Worm (Caenorhabditis elegans) whole organism, L3 larva: Measurements from ENCODE around the gene fce-2.
A peak's percentile ranks its signal among the peaks of the same experiment; 100 is the strongest.

ENCODE experiments used
- R02D3.7 ChIP-seq: fragments of 150-350 bp; optimal IDR thresholded peaks from 2 replicates; lab custom pipeline; 2014; ENCODE audit warnings: missing biosample characterization, missing genetic modification characterization
- ZK546.5 ChIP-seq: sonication (generic microtip); optimal IDR thresholded peaks from 2 replicates; lab custom pipeline; 2017; ENCODE audit warnings: missing biosample characterization, missing genetic modification characterization
- aly-2 ChIP-seq: fragments of 150-350 bp; optimal IDR thresholded peaks from 2 replicates; lab custom pipeline; 2014; ENCODE audit warnings: missing biosample characterization, missing genetic modification characterization
- ama-1 ChIP-seq: fragments of 150-350 bp; optimal IDR thresholded peaks from 2 replicates; lab custom pipeline; 2018
- ceh-16 ChIP-seq: sonication (generic microtip); optimal IDR thresholded peaks from 2 replicates; lab custom pipeline; 2017; ENCODE audit warnings: missing biosample characterization, missing genetic modification characterization
- ceh-28 ChIP-seq: fragments of 150-350 bp; optimal IDR thresholded peaks from 2 replicates; lab custom pipeline; 2014; ENCODE audit warnings: missing biosample characterization, missing genetic modification reagents, missing genetic modification characterization
- ceh-82 ChIP-seq: fragments of 150-350 bp; optimal IDR thresholded peaks from 2 replicates; lab custom pipeline; 2014; ENCODE audit warnings: missing biosample characterization, missing genetic modification characterization
- ceh-9 ChIP-seq: sonication (generic microtip); optimal IDR thresholded peaks from 2 replicates; lab custom pipeline; 2018; ENCODE audit warnings: missing biosample characterization, missing genetic modification characterization
- daf-12 ChIP-seq: fragments of 150-350 bp; optimal IDR thresholded peaks from 2 replicates; lab custom pipeline; 2014; ENCODE audit warnings: missing biosample characterization, missing genetic modification reagents, missing genetic modification characterization
- egl-27 ChIP-seq: sonication (generic microtip); optimal IDR thresholded peaks from 4 replicates; lab custom pipeline; 2017; ENCODE audit warnings: missing biosample characterization, missing genetic modification reagents, missing genetic modification characterization
- egl-5 ChIP-seq: fragments of 150-350 bp; optimal IDR thresholded peaks from 2 replicates; lab custom pipeline; 2017; ENCODE audit warnings: missing biosample characterization, missing genetic modification reagents, missing genetic modification characterization, inconsistent platforms
- elt-1 ChIP-seq: fragments of 150-350 bp; optimal IDR thresholded peaks from 2 replicates; lab custom pipeline; 2014; ENCODE audit warnings: missing biosample characterization, missing genetic modification characterization
- elt-2 ChIP-seq: sonication (generic microtip); optimal IDR thresholded peaks from 2 replicates; lab custom pipeline; 2016; ENCODE audit warnings: missing genetic modification reagents, mild to moderate bottlenecking, missing genetic modification characterization, missing compliant biosample characterization
- elt-3 ChIP-seq, 3 experiments: fragments of 150-350 bp in 1 of 3; sonication (generic microtip) in 2 of 3; optimal IDR thresholded peaks; 2 replicates in 2 of 3; 4 replicates in 1 of 3; lab custom pipeline; 2014 to 2017; ENCODE audit warnings: missing biosample characterization in 3 of 3, missing genetic modification characterization in 3 of 3
- eor-1 ChIP-seq, 2 experiments: fragments of 150-350 bp; optimal IDR thresholded peaks; 2 replicates each; lab custom pipeline; 2014 to 2018; ENCODE audit warnings: missing biosample characterization in 2 of 2, missing genetic modification characterization in 2 of 2
- fkh-10 ChIP-seq: sonication (generic microtip); optimal IDR thresholded peaks from 2 replicates; lab custom pipeline; 2017; ENCODE audit warnings: missing biosample characterization, missing genetic modification reagents, missing genetic modification characterization
- fkh-2 ChIP-seq: fragments of 150-350 bp; optimal IDR thresholded peaks from 2 replicates; lab custom pipeline; 2014; ENCODE audit warnings: missing biosample characterization, missing genetic modification reagents, missing genetic modification characterization
- fos-1 ChIP-seq: fragments of 150-350 bp; optimal IDR thresholded peaks from 2 replicates; lab custom pipeline; 2014; ENCODE audit warnings: missing biosample characterization, missing genetic modification characterization
- hmg-11 ChIP-seq: sonication (generic microtip); optimal IDR thresholded peaks from 2 replicates; lab custom pipeline; 2016; ENCODE audit warnings: missing genetic modification characterization, missing compliant biosample characterization
- jun-1 ChIP-seq: fragments of 150-350 bp; optimal IDR thresholded peaks from 2 replicates; lab custom pipeline; 2014; ENCODE audit warnings: missing biosample characterization, missing genetic modification reagents, missing genetic modification characterization
- lin-15B ChIP-seq: fragments of 150-350 bp; optimal IDR thresholded peaks from 2 replicates; lab custom pipeline; 2014; ENCODE audit warnings: missing biosample characterization, missing genetic modification characterization
- lin-39 ChIP-seq: fragments of 150-350 bp; optimal IDR thresholded peaks from 2 replicates; lab custom pipeline; 2018; ENCODE audit warnings: missing biosample characterization, missing genetic modification reagents, missing genetic modification characterization
- lsy-12 ChIP-seq: sonication (generic microtip); optimal IDR thresholded peaks from 2 replicates; lab custom pipeline; 2016; ENCODE audit warnings: mild to moderate bottlenecking, missing genetic modification characterization, missing compliant biosample characterization
- mdl-1 ChIP-seq: fragments of 150-350 bp; optimal IDR thresholded peaks from 2 replicates; lab custom pipeline; 2014; ENCODE audit warnings: missing biosample characterization, missing genetic modification characterization
- mml-1 ChIP-seq: fragments of 150-350 bp; sonication (generic microtip); optimal IDR thresholded peaks from 3 replicates; lab custom pipeline; 2014; ENCODE audit warnings: missing biosample characterization, missing genetic modification characterization
- nfya-1 ChIP-seq: sonication (generic microtip); optimal IDR thresholded peaks from 2 replicates; lab custom pipeline; 2017; ENCODE audit warnings: missing genetic modification characterization, mild to moderate bottlenecking, missing compliant biosample characterization, antibody characterized with exemption, moderate library complexity; ENCODE audit not compliant: insufficient read depth
- nhr-11 ChIP-seq: fragments of 150-350 bp; optimal IDR thresholded peaks from 2 replicates; lab custom pipeline; 2014; ENCODE audit warnings: missing biosample characterization, missing genetic modification characterization
- nhr-12 ChIP-seq: fragments of 150-350 bp; optimal IDR thresholded peaks from 2 replicates; lab custom pipeline; 2014; ENCODE audit warnings: missing biosample characterization, missing genetic modification characterization
- nhr-23 ChIP-seq: fragments of 150-350 bp; optimal IDR thresholded peaks from 2 replicates; lab custom pipeline; 2014; ENCODE audit warnings: missing biosample characterization, missing genetic modification reagents, missing genetic modification characterization
- nhr-237 ChIP-seq: fragments of 150-350 bp; optimal IDR thresholded peaks from 2 replicates; lab custom pipeline; 2014; ENCODE audit warnings: missing biosample characterization, missing genetic modification characterization
- nhr-25 ChIP-seq: sonication (generic microtip); optimal IDR thresholded peaks from 2 replicates; lab custom pipeline; 2017; ENCODE audit warnings: missing biosample characterization, missing genetic modification characterization
- nhr-28 ChIP-seq: fragments of 150-350 bp; optimal IDR thresholded peaks from 2 replicates; lab custom pipeline; 2014; ENCODE audit warnings: missing biosample characterization, missing genetic modification characterization
- nhr-43 ChIP-seq: sonication (generic microtip); optimal IDR thresholded peaks from 2 replicates; lab custom pipeline; 2016; ENCODE audit warnings: mild to moderate bottlenecking, missing genetic modification characterization, missing compliant biosample characterization; ENCODE audit not compliant: poor library complexity, severe bottlenecking
- nhr-67 ChIP-seq: fragments of 150-350 bp; optimal IDR thresholded peaks from 2 replicates; lab custom pipeline; 2014; ENCODE audit warnings: missing biosample characterization, missing genetic modification characterization
- nhr-76 ChIP-seq: fragments of 150-350 bp; sonication (generic microtip); optimal IDR thresholded peaks from 5 replicates; lab custom pipeline; 2014; ENCODE audit warnings: missing biosample characterization, missing genetic modification characterization
- nhr-77 ChIP-seq: fragments of 150-350 bp; optimal IDR thresholded peaks from 2 replicates; lab custom pipeline; 2014; ENCODE audit warnings: missing biosample characterization, missing genetic modification characterization
- pha-4 ChIP-seq: fragments of 150-350 bp; optimal IDR thresholded peaks from 2 replicates; lab custom pipeline; 2014; ENCODE audit warnings: missing biosample characterization, missing genetic modification reagents, missing genetic modification characterization
- pqm-1 ChIP-seq: fragments of 150-350 bp; optimal IDR thresholded peaks from 2 replicates; lab custom pipeline; 2017; ENCODE audit warnings: missing biosample characterization, missing genetic modification characterization, inconsistent platforms
- sea-2 ChIP-seq: fragments of 150-350 bp; sonication (generic microtip); optimal IDR thresholded peaks from 4 replicates; lab custom pipeline; 2014; ENCODE audit warnings: missing biosample characterization, missing genetic modification reagents, missing genetic modification characterization
- skn-1 ChIP-seq: fragments of 150-350 bp; optimal IDR thresholded peaks from 2 replicates; lab custom pipeline; 2014; ENCODE audit warnings: missing biosample characterization, missing genetic modification characterization
- snpc-4 ChIP-seq: fragments of 150-350 bp; optimal IDR thresholded peaks from 2 replicates; lab custom pipeline; 2014; ENCODE audit warnings: missing biosample characterization, missing genetic modification characterization
- tbx-2 ChIP-seq: sonication (generic microtip); optimal IDR thresholded peaks from 2 replicates; lab custom pipeline; 2016; ENCODE audit warnings: mild to moderate bottlenecking, missing genetic modification characterization, missing compliant biosample characterization
- unc-39 ChIP-seq: sonication (generic microtip); optimal IDR thresholded peaks from 4 replicates; lab custom pipeline; 2017; ENCODE audit warnings: missing biosample characterization, missing genetic modification characterization
- unc-62 ChIP-seq: fragments of 150-350 bp; sonication (generic microtip); optimal IDR thresholded peaks from 4 replicates; lab custom pipeline; 2014; ENCODE audit warnings: missing biosample characterization, missing genetic modification reagents, missing genetic modification characterization
- zag-1 ChIP-seq: fragments of 150-350 bp; optimal IDR thresholded peaks from 2 replicates; lab custom pipeline; 2014; ENCODE audit warnings: missing biosample characterization, missing genetic modification characterization
- ztf-11 ChIP-seq: fragments of 150-350 bp; optimal IDR thresholded peaks from 2 replicates; lab custom pipeline; 2014; ENCODE audit warnings: missing biosample characterization, missing genetic modification characterization
- ztf-4 ChIP-seq: fragments of 150-350 bp; optimal IDR thresholded peaks from 2 replicates; lab custom pipeline; 2014; ENCODE audit warnings: missing biosample characterization, missing genetic modification characterization

The fce-2 gene

ce11 chrV:20424229-20425182 is 595 bp upstream of the fce-2 start:
- TF ChIP-seq fkh-10 = peak; percentile 5
- TF ChIP-seq ztf-4 (tag; lab: Kevin White, UChicago) = no peak
- no peak for TF ChIP-seq nhr-43 (tag; lab: Kevin White, UChicago)
- no peak for TF ChIP-seq ZK546.5
- TF ChIP-seq mml-1 (tag; lab: Kevin White, UChicago) = no peak
- TF ChIP-seq egl-27 = peak; percentile 46
- no peak for TF ChIP-seq sea-2 (GFP tag; lab: Kevin White, UChicago)
- no peak for TF ChIP-seq fos-1 (tag; lab: Kevin White, UChicago)
- TF ChIP-seq nhr-25 = peak; percentile 29
- TF ChIP-seq nhr-23 (tag; lab: Kevin White, UChicago) = peak; percentile 56
- no peak for TF ChIP-seq nhr-237 (tag; lab: Kevin White, UChicago)
- no peak for TF ChIP-seq daf-12 (tag; lab: Kevin White, UChicago)
- TF ChIP-seq ceh-28 = peak; percentile 37
- no peak for TF ChIP-seq unc-39 (tag; lab: Kevin White, UChicago)
- peak; percentile 12 for TF ChIP-seq lin-39
- no peak for TF ChIP-seq nhr-76 (tag; lab: Kevin White, UChicago)
- no peak for TF ChIP-seq unc-62 (GFP tag; lab: Kevin White, UChicago)
- no peak for TF ChIP-seq elt-1
- no peak for TF ChIP-seq eor-1 (tag; optimal IDR thresholded peaks at IDR 0.05; lab: Kevin White, UChicago)
- peak; percentile 20 for TF ChIP-seq hmg-11 (tag; lab: Kevin White, UChicago)
- TF ChIP-seq pha-4 (tag; lab: Kevin White, UChicago) = peak; percentile 89
- TF ChIP-seq jun-1 (tag; lab: Kevin White, UChicago) = peak; percentile 67
- no peak for TF ChIP-seq lsy-12 (tag; lab: Kevin White, UChicago)
- no peak for TF ChIP-seq nhr-11 (tag; lab: Kevin White, UChicago)
- peak; percentile 44 for TF ChIP-seq lin-15B
- TF ChIP-seq ama-1 (lab: Kevin White, UChicago) = no peak
- TF ChIP-seq nhr-12 (tag; lab: Kevin White, UChicago) = no peak
- TF ChIP-seq aly-2 (tag; lab: Kevin White, UChicago) = no peak
- no peak for TF ChIP-seq snpc-4 (tag; lab: Kevin White, UChicago)
- TF ChIP-seq zag-1 (tag; lab: Kevin White, UChicago) = no peak
- TF ChIP-seq fkh-2 = no peak
- TF ChIP-seq tbx-2 = no peak
- TF ChIP-seq nhr-67 (tag; lab: Kevin White, UChicago) = no peak
- no peak for TF ChIP-seq elt-3 (tag; optimal IDR thresholded peaks at IDR 0.05; lab: Kevin White, UChicago)
- no peak for TF ChIP-seq ceh-82 (tag; lab: Kevin White, UChicago)
- no peak for TF ChIP-seq ceh-16 (tag; lab: Kevin White, UChicago)
- TF ChIP-seq skn-1 (tag; lab: Kevin White, UChicago) = no peak
- peak; percentile 13 for TF ChIP-seq mdl-1 (tag; lab: Kevin White, UChicago)
- TF ChIP-seq nfya-1 (tag; lab: Kevin White, UChicago) = peak; percentile 56
- TF ChIP-seq elt-2 (tag; lab: Kevin White, UChicago) = peak; percentile 60
- TF ChIP-seq ztf-11 (tag; lab: Kevin White, UChicago) = no peak
- no peak for TF ChIP-seq nhr-77 (tag; lab: Kevin White, UChicago)
- TF ChIP-seq ceh-9 (tag; lab: Kevin White, UChicago) = no peak
- TF ChIP-seq nhr-28 (tag; lab: Kevin White, UChicago) = no peak
- no peak for TF ChIP-seq R02D3.7 (tag; lab: Kevin White, UChicago)
- TF ChIP-seq egl-5 (tag; lab: Kevin White, UChicago) = no peak
- peak; percentile 71 for TF ChIP-seq pqm-1 (tag; lab: Kevin White, UChicago)
